Worm (Caenorhabditis elegans) whole organism, L3 larva: ENCODE data around the gene bcl-11.

Experiments used
- R02D3.7 ChIP-seq: fragments of 150-350 bp; optimal IDR thresholded peaks from 2 replicates; lab custom pipeline; 2014; ENCODE audit warnings: missing biosample characterization, missing genetic modification characterization
- ZK546.5 ChIP-seq: sonication (generic microtip); optimal IDR thresholded peaks from 2 replicates; lab custom pipeline; 2017; ENCODE audit warnings: missing biosample characterization, missing genetic modification characterization
- ama-1 ChIP-seq: fragments of 150-350 bp; optimal IDR thresholded peaks from 2 replicates; lab custom pipeline; 2018
- ceh-16 ChIP-seq: sonication (generic microtip); optimal IDR thresholded peaks from 2 replicates; lab custom pipeline; 2017; ENCODE audit warnings: missing biosample characterization, missing genetic modification characterization
- ceh-28 ChIP-seq: fragments of 150-350 bp; optimal IDR thresholded peaks from 2 replicates; lab custom pipeline; 2014; ENCODE audit warnings: missing biosample characterization, missing genetic modification reagents, missing genetic modification characterization
- ceh-82 ChIP-seq: fragments of 150-350 bp; optimal IDR thresholded peaks from 2 replicates; lab custom pipeline; 2014; ENCODE audit warnings: missing biosample characterization, missing genetic modification characterization
- daf-12 ChIP-seq: fragments of 150-350 bp; optimal IDR thresholded peaks from 2 replicates; lab custom pipeline; 2014; ENCODE audit warnings: missing biosample characterization, missing genetic modification reagents, missing genetic modification characterization
- egl-27 ChIP-seq: sonication (generic microtip); optimal IDR thresholded peaks from 4 replicates; lab custom pipeline; 2017; ENCODE audit warnings: missing biosample characterization, missing genetic modification reagents, missing genetic modification characterization
- egl-5 ChIP-seq: fragments of 150-350 bp; optimal IDR thresholded peaks from 2 replicates; lab custom pipeline; 2017; ENCODE audit warnings: missing biosample characterization, missing genetic modification reagents, missing genetic modification characterization, inconsistent platforms
- elt-1 ChIP-seq: fragments of 150-350 bp; optimal IDR thresholded peaks from 2 replicates; lab custom pipeline; 2014; ENCODE audit warnings: missing biosample characterization, missing genetic modification characterization
- elt-2 ChIP-seq: sonication (generic microtip); optimal IDR thresholded peaks from 2 replicates; lab custom pipeline; 2016; ENCODE audit warnings: missing genetic modification reagents, mild to moderate bottlenecking, missing genetic modification characterization, missing compliant biosample characterization
- elt-3 ChIP-seq, 3 experiments: fragments of 150-350 bp in 1 of 3; sonication (generic microtip) in 2 of 3; optimal IDR thresholded peaks; 2 replicates in 2 of 3; 4 replicates in 1 of 3; lab custom pipeline; 2014 to 2017; ENCODE audit warnings: missing biosample characterization in 3 of 3, missing genetic modification characterization in 3 of 3
- eor-1 ChIP-seq, 2 experiments: fragments of 150-350 bp; optimal IDR thresholded peaks; 2 replicates each; lab custom pipeline; 2014 to 2018; ENCODE audit warnings: missing biosample characterization in 2 of 2, missing genetic modification characterization in 2 of 2
- fkh-2 ChIP-seq: fragments of 150-350 bp; optimal IDR thresholded peaks from 2 replicates; lab custom pipeline; 2014; ENCODE audit warnings: missing biosample characterization, missing genetic modification reagents, missing genetic modification characterization
- hmg-11 ChIP-seq: sonication (generic microtip); optimal IDR thresholded peaks from 2 replicates; lab custom pipeline; 2016; ENCODE audit warnings: missing genetic modification characterization, missing compliant biosample characterization
- jun-1 ChIP-seq: fragments of 150-350 bp; optimal IDR thresholded peaks from 2 replicates; lab custom pipeline; 2014; ENCODE audit warnings: missing biosample characterization, missing genetic modification reagents, missing genetic modification characterization
- lin-15B ChIP-seq: fragments of 150-350 bp; optimal IDR thresholded peaks from 2 replicates; lab custom pipeline; 2014; ENCODE audit warnings: missing biosample characterization, missing genetic modification characterization
- lin-39 ChIP-seq: fragments of 150-350 bp; optimal IDR thresholded peaks from 2 replicates; lab custom pipeline; 2018; ENCODE audit warnings: missing biosample characterization, missing genetic modification reagents, missing genetic modification characterization
- mdl-1 ChIP-seq: fragments of 150-350 bp; optimal IDR thresholded peaks from 2 replicates; lab custom pipeline; 2014; ENCODE audit warnings: missing biosample characterization, missing genetic modification characterization
- mml-1 ChIP-seq: fragments of 150-350 bp; sonication (generic microtip); optimal IDR thresholded peaks from 3 replicates; lab custom pipeline; 2014; ENCODE audit warnings: missing biosample characterization, missing genetic modification characterization
- nhr-11 ChIP-seq: fragments of 150-350 bp; optimal IDR thresholded peaks from 2 replicates; lab custom pipeline; 2014; ENCODE audit warnings: missing biosample characterization, missing genetic modification characterization
- nhr-12 ChIP-seq: fragments of 150-350 bp; optimal IDR thresholded peaks from 2 replicates; lab custom pipeline; 2014; ENCODE audit warnings: missing biosample characterization, missing genetic modification characterization
- nhr-23 ChIP-seq: fragments of 150-350 bp; optimal IDR thresholded peaks from 2 replicates; lab custom pipeline; 2014; ENCODE audit warnings: missing biosample characterization, missing genetic modification reagents, missing genetic modification characterization
- nhr-25 ChIP-seq: sonication (generic microtip); optimal IDR thresholded peaks from 2 replicates; lab custom pipeline; 2017; ENCODE audit warnings: missing biosample characterization, missing genetic modification characterization
- nhr-43 ChIP-seq: sonication (generic microtip); optimal IDR thresholded peaks from 2 replicates; lab custom pipeline; 2016; ENCODE audit warnings: mild to moderate bottlenecking, missing genetic modification characterization, missing compliant biosample characterization; ENCODE audit not compliant: poor library complexity, severe bottlenecking
- nhr-67 ChIP-seq: fragments of 150-350 bp; optimal IDR thresholded peaks from 2 replicates; lab custom pipeline; 2014; ENCODE audit warnings: missing biosample characterization, missing genetic modification characterization
- nhr-76 ChIP-seq: fragments of 150-350 bp; sonication (generic microtip); optimal IDR thresholded peaks from 5 replicates; lab custom pipeline; 2014; ENCODE audit warnings: missing biosample characterization, missing genetic modification characterization
- nhr-77 ChIP-seq: fragments of 150-350 bp; optimal IDR thresholded peaks from 2 replicates; lab custom pipeline; 2014; ENCODE audit warnings: missing biosample characterization, missing genetic modification characterization
- pha-4 ChIP-seq: fragments of 150-350 bp; optimal IDR thresholded peaks from 2 replicates; lab custom pipeline; 2014; ENCODE audit warnings: missing biosample characterization, missing genetic modification reagents, missing genetic modification characterization
- pqm-1 ChIP-seq: fragments of 150-350 bp; optimal IDR thresholded peaks from 2 replicates; lab custom pipeline; 2017; ENCODE audit warnings: missing biosample characterization, missing genetic modification characterization, inconsistent platforms
- sea-2 ChIP-seq: fragments of 150-350 bp; sonication (generic microtip); optimal IDR thresholded peaks from 4 replicates; lab custom pipeline; 2014; ENCODE audit warnings: missing biosample characterization, missing genetic modification reagents, missing genetic modification characterization
- skn-1 ChIP-seq: fragments of 150-350 bp; optimal IDR thresholded peaks from 2 replicates; lab custom pipeline; 2014; ENCODE audit warnings: missing biosample characterization, missing genetic modification characterization
- snpc-4 ChIP-seq: fragments of 150-350 bp; optimal IDR thresholded peaks from 2 replicates; lab custom pipeline; 2014; ENCODE audit warnings: missing biosample characterization, missing genetic modification characterization
- tbx-2 ChIP-seq: sonication (generic microtip); optimal IDR thresholded peaks from 2 replicates; lab custom pipeline; 2016; ENCODE audit warnings: mild to moderate bottlenecking, missing genetic modification characterization, missing compliant biosample characterization
- unc-39 ChIP-seq: sonication (generic microtip); optimal IDR thresholded peaks from 4 replicates; lab custom pipeline; 2017; ENCODE audit warnings: missing biosample characterization, missing genetic modification characterization
- ztf-4 ChIP-seq: fragments of 150-350 bp; optimal IDR thresholded peaks from 2 replicates; lab custom pipeline; 2014; ENCODE audit warnings: missing biosample characterization, missing genetic modification characterization

bcl-11 gene

DNA sequence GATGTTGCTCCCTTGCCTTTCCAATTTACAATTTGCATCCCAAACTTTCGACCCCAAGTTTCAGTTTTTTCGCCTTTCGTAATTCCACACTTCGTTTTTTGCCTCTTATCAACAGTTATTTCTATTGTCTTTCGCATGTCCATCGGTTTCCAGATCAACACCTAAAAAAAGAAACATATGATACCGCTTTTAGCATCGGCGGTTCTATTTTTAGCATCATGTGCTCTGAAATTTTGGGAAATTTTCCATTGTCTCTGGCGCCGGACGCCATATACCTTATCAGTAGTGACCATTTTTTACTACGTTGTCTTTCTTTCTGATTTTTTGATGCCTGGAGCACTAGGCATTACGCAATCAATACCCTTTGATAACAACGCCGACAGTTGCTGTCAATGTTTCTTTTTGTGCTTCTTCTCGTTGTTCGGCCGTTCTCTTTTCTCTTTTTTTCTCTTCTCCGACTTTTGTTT is at the start of gene bcl-11:
Gene bcl-11 (plus strand): TSS at position 51 of the 467 bp plus-strand sequence.
- TF ChIP-seq egl-5 (no peak), ceh-82 (tag; lab: Kevin White, UChicago) (no peak), pha-4 (tag; lab: Kevin White, UChicago) (peak; percentile 19), nhr-25 (tag; lab: Kevin White, UChicago) (no peak), pqm-1 (tag; lab: Kevin White, UChicago) (peak; percentile 90), elt-2 (tag; lab: Kevin White, UChicago) (peak; percentile 94), jun-1 (tag; lab: Kevin White, UChicago) (peak; percentile 13)

DNA sequence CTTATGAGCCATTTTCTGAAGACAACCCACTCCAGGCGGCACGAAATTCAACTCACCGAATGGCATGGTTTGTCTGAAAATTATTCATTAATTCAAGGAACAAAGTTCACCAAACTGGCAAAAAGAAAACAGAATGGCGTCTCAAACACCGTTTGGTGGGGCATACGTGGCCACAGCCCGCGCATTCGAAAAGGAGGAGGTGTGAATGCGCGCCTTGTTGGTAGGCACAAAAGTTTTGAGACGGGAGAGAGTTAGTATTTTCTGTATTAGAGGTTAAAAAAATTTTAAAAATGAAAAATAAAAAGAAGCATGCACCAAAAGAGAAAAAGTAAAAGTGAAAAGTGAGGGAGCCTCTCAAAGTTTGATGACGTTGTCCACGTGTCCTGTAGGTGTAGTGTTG is 43.9 kb upstream of the bcl-11 start:
- TF ChIP-seq nhr-23 (no peak), nhr-11 (no peak), hmg-11 (no peak), nhr-77 (tag; lab: Kevin White, UChicago) (no peak), ama-1 (no peak), fkh-2 (no peak), jun-1 (tag; lab: Kevin White, UChicago) (no peak), nhr-76 (tag; lab: Kevin White, UChicago) (no peak), sea-2 (GFP tag; lab: Kevin White, UChicago) (no peak), mdl-1 (tag; lab: Kevin White, UChicago) (no peak), elt-3 (tag; optimal IDR thresholded peaks at IDR 0.05; lab: Kevin White, UChicago) (no peak), ceh-28 (tag; lab: Kevin White, UChicago) (no peak), ztf-4 (tag; lab: Kevin White, UChicago) (no peak), eor-1 (tag; optimal IDR thresholded peaks at IDR 0.05; lab: Kevin White, UChicago) (no peak), nhr-67 (tag; lab: Kevin White, UChicago) (no peak), elt-2 (tag; lab: Kevin White, UChicago) (no peak), ZK546.5 (tag; lab: Kevin White, UChicago) (no peak)

DNA sequence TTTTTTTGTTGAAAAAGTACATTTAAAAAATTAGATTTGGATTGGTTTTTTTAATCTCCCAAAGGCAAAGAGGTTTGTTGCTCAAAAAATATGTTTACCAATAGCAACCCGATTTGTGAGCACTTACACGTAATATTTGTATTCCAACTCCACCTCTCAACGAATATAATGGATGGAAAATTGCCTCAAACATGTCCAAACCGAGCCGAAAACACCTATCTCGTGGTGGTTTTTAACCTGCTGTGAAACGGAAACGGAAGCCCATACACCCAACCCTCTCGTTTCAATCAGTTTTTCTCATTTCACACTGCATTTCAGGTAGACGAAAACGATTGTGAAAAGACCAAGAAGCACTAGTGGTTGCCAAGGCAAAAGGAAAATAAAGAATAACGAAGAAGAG is 39.2 kb upstream of the bcl-11 start, which contains the start of gene cest-24:
Gene cest-24 (plus strand): TSS at position 301 of the 400 bp plus-strand sequence.
- TF ChIP-seq nhr-67 (tag; lab: Kevin White, UChicago): no peak
- no peak for TF ChIP-seq mdl-1 (tag; lab: Kevin White, UChicago)
- no peak for TF ChIP-seq skn-1 (tag; lab: Kevin White, UChicago)
- TF ChIP-seq, all 47 proteins: peak for 0

DNA sequence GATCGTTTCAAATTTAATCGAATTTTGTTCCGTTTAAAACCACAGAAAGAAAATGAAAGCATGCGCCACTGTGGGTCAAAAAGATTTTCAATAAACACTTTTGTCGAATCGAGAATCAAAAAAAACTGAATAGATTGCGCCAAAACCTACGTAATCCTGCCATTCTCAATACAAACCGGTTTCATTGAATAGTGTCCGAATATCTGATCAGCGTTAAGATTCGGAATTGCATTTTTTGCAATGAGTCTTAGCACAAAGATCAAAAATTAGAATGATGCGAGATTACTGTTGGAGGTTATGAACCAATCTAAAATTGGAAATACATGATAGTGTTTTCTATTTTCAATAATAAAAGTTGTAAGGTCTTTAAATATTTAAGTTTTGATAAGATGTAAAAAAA is 37.9 kb upstream of the bcl-11 start:
- TF ChIP-seq nhr-25 (tag; lab: Kevin White, UChicago) (peak; percentile 45), egl-5 (no peak), elt-1 (tag; lab: Kevin White, UChicago) (peak; percentile 0), hmg-11 (no peak), nhr-43 (tag; lab: Kevin White, UChicago) (peak; percentile 34)

DNA sequence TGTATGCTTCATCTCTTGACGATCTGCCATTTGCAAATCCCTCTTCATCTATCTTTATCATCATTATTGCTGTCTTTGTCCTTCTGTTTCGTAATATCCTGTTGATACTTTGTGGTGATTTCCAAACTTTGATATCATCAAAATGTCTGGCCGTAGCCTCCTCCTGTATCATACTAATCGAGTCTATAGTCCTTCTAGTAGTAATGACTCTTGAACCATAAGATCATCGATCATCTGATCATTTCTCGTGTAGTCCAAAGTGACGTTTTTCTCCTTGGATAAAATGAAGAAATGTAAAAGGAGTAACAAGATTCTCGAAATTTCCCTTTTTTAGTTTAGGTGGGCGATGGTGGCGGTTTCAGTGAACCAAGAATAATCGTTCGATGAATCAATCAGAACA is 36.5 kb upstream of the bcl-11 start:
- TF ChIP-seq elt-3 (tag; optimal IDR thresholded peaks at IDR 0.05; lab: Kevin White, UChicago): peak in 1 of 3 experiments; percentile 36
- TF ChIP-seq daf-12 (tag; lab: Kevin White, UChicago): no peak
- no peak for TF ChIP-seq ceh-28 (tag; lab: Kevin White, UChicago)
- no peak for TF ChIP-seq lin-15B (tag; lab: Kevin White, UChicago)
- TF ChIP-seq nhr-25 (tag; lab: Kevin White, UChicago): peak; percentile 18
- no peak for TF ChIP-seq mdl-1 (tag; lab: Kevin White, UChicago)
- peak; percentile 44 for TF ChIP-seq nhr-43 (tag; lab: Kevin White, UChicago)
- TF ChIP-seq sea-2 (GFP tag; lab: Kevin White, UChicago): no peak

DNA sequence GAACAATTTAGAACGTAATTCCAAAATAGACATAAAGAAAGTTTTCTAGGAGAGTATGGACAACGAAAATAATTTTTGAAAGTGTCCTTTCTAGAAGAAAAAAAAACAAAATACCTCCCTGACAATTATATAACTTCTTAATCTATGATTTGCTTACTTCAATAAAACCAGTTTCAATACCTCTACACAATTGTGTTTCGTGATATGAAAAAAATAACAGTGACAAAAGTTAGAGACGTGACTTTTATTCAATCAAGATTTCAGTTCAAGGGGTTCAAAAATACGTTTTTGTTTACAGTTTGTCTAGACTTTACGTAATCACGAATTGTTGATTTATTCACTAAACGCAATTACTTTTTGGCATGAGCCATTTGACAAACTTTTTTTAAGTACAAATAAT is 34.5 kb upstream of the bcl-11 start:
- no peak for TF ChIP-seq lin-39 (tag; lab: Kevin White, UChicago)
- no peak for TF ChIP-seq elt-3 (tag; optimal IDR thresholded peaks at IDR 0.05; lab: Kevin White, UChicago)
- no peak for TF ChIP-seq egl-27
- no peak for TF ChIP-seq elt-2 (tag; lab: Kevin White, UChicago)
- TF ChIP-seq jun-1 (tag; lab: Kevin White, UChicago): no peak
- no peak for TF ChIP-seq nhr-77 (tag; lab: Kevin White, UChicago)
- TF ChIP-seq R02D3.7: no peak
- TF ChIP-seq tbx-2 (tag; lab: Kevin White, UChicago): no peak
- no peak for TF ChIP-seq nhr-12 (tag; lab: Kevin White, UChicago)
- TF ChIP-seq ztf-4 (tag; lab: Kevin White, UChicago): no peak
- TF ChIP-seq snpc-4 (tag; lab: Kevin White, UChicago): no peak
- no peak for TF ChIP-seq skn-1 (tag; lab: Kevin White, UChicago)
- no peak for TF ChIP-seq mml-1 (tag; lab: Kevin White, UChicago)
- TF ChIP-seq ceh-16 (tag; lab: Kevin White, UChicago): no peak
- no peak for TF ChIP-seq nhr-76 (tag; lab: Kevin White, UChicago)
- no peak for TF ChIP-seq nhr-25 (tag; lab: Kevin White, UChicago)
- TF ChIP-seq unc-39 (tag; lab: Kevin White, UChicago): no peak
